Fruit fly (Drosophila melanogaster) whole organism, embryonic: ENCODE data around the gene glob3.

ENCODE experiments used
- BEAF-32 ChIP-seq: fragments of 200-800 bp; sonication (Bioruptor generic); optimal IDR thresholded peaks from 3 replicates; lab custom pipeline; 2017; ENCODE audit warnings: missing biosample characterization, missing genetic modification characterization, mild to moderate bottlenecking, moderate library complexity, missing genetic modification reagents
- CG10267 ChIP-seq: fragments of 200-800 bp; sonication (Bioruptor generic); optimal IDR thresholded peaks from 2 replicates; lab custom pipeline; 2018; ENCODE audit warnings: missing biosample characterization, mild to moderate bottlenecking, missing genetic modification characterization, moderate library complexity
- CG11093 ChIP-seq: fragments of 200-800 bp; sonication (Bioruptor generic); IDR thresholded peaks from 3 replicates; pipeline ENCODE4 v1.3.6; 2022; ENCODE audit warnings: missing biosample characterization, missing genetic modification characterization
- CG11723 ChIP-seq: fragments of 200-800 bp; sonication (Bioruptor generic); optimal IDR thresholded peaks from 2 replicates; lab custom pipeline; 2017; ENCODE audit warnings: missing biosample characterization, mild to moderate bottlenecking, missing genetic modification characterization
- CG12391 ChIP-seq: fragments of 200-800 bp; sonication (Bioruptor generic); optimal IDR thresholded peaks from 3 replicates; lab custom pipeline; 2018; ENCODE audit warnings: missing biosample characterization, mild to moderate bottlenecking, missing genetic modification characterization, moderate library complexity
- CG12659 ChIP-seq: fragments of 200-800 bp; sonication (Bioruptor generic); optimal IDR thresholded peaks from 3 replicates; lab custom pipeline; 2017; ENCODE audit warnings: mild to moderate bottlenecking, missing biosample characterization, missing genetic modification reagents, missing genetic modification characterization
- CG14710 ChIP-seq: fragments of 200-800 bp; sonication (Bioruptor generic); optimal IDR thresholded peaks from 3 replicates; lab custom pipeline; 2019; ENCODE audit warnings: missing biosample characterization, mild to moderate bottlenecking, missing genetic modification characterization, moderate library complexity
- CG2116 ChIP-seq: fragments of 200-800 bp; sonication (Bioruptor generic); optimal IDR thresholded peaks from 3 replicates; lab custom pipeline; 2018; ENCODE audit warnings: missing biosample characterization, mild to moderate bottlenecking, missing genetic modification characterization
- CG2712 ChIP-seq: fragments of 200-800 bp; optimal IDR thresholded peaks from 3 replicates; lab custom pipeline; 2019; ENCODE audit warnings: missing biosample characterization, mild to moderate bottlenecking, missing genetic modification characterization, moderate library complexity
- CG30020 ChIP-seq: fragments of 200-800 bp; optimal IDR thresholded peaks from 2 replicates; lab custom pipeline; 2019; ENCODE audit warnings: missing biosample characterization, mild to moderate bottlenecking, missing genetic modification characterization, moderate library complexity
- CG3995 ChIP-seq: fragments of 200-800 bp; sonication (Bioruptor generic); optimal IDR thresholded peaks from 3 replicates; lab custom pipeline; 2016; ENCODE audit warnings: missing biosample characterization, missing genetic modification characterization
- CG4617 ChIP-seq: fragments of 200-800 bp; sonication (Bioruptor generic); optimal IDR thresholded peaks from 3 replicates; lab custom pipeline; 2016; ENCODE audit warnings: missing biosample characterization, missing genetic modification characterization, borderline replicate concordance
- CG6654 ChIP-seq: fragments of 200-800 bp; sonication (Bioruptor generic); optimal IDR thresholded peaks from 2 replicates; lab custom pipeline; 2017; ENCODE audit warnings: missing biosample characterization, mild to moderate bottlenecking, missing genetic modification characterization
- CG6791 ChIP-seq: fragments of 200-800 bp; sonication (Bioruptor generic); IDR thresholded peaks from 3 replicates; pipeline ENCODE4 v1.3.6; 2022; ENCODE audit warnings: missing biosample characterization, missing genetic modification characterization; ENCODE audit not compliant: partially characterized antibody
- CG8765 ChIP-seq: fragments of 200-800 bp; sonication (Bioruptor generic); IDR thresholded peaks from 2 replicates; pipeline ENCODE4 v1.3.6; 2022; ENCODE audit warnings: missing biosample characterization, missing genetic modification characterization
- CG9797 ChIP-seq: fragments of 200-800 bp; sonication (Bioruptor generic); optimal IDR thresholded peaks from 3 replicates; lab custom pipeline; 2018; ENCODE audit warnings: missing biosample characterization, mild to moderate bottlenecking, missing genetic modification characterization
- CoRest ChIP-seq: fragments of 200-800 bp; sonication (Bioruptor generic); optimal IDR thresholded peaks from 3 replicates; lab custom pipeline; 2018; ENCODE audit warnings: missing biosample characterization, mild to moderate bottlenecking, missing genetic modification characterization, moderate library complexity
- Dp ChIP-seq: fragments of 200-800 bp; sonication (Bioruptor generic); optimal IDR thresholded peaks from 2 replicates; lab custom pipeline; 2018; ENCODE audit warnings: missing biosample characterization, mild to moderate bottlenecking, missing genetic modification characterization, moderate library complexity
- E2f2 ChIP-seq: fragments of 200-800 bp; sonication (Bioruptor generic); IDR thresholded peaks from 2 replicates; pipeline ENCODE4 v1.3.6; 2022; ENCODE audit warnings: missing biosample characterization, missing genetic modification characterization
- Elba2 ChIP-seq: fragments of 200-800 bp; sonication (Bioruptor generic); optimal IDR thresholded peaks from 3 replicates; lab custom pipeline; 2016; ENCODE audit warnings: missing biosample characterization, missing genetic modification characterization
- Ets97D ChIP-seq: fragments of 200-800 bp; sonication (Bioruptor generic); optimal IDR thresholded peaks from 3 replicates; lab custom pipeline; 2016; ENCODE audit warnings: missing biosample characterization, missing genetic modification characterization
- H15 ChIP-seq: fragments of 200-800 bp; sonication (Bioruptor generic); IDR thresholded peaks from 3 replicates; pipeline ENCODE4 v1.3.6; 2022; ENCODE audit warnings: missing biosample characterization, missing genetic modification characterization
- Hmr ChIP-seq: fragments of 200-800 bp; sonication (Bioruptor generic); optimal IDR thresholded peaks from 3 replicates; lab custom pipeline; 2017; ENCODE audit warnings: mild to moderate bottlenecking, missing biosample characterization, missing genetic modification reagents, missing genetic modification characterization
- Lhr ChIP-seq: fragments of 200-800 bp; sonication (Bioruptor generic); optimal IDR thresholded peaks from 3 replicates; lab custom pipeline; 2017; ENCODE audit warnings: mild to moderate bottlenecking, missing biosample characterization, missing genetic modification reagents, missing genetic modification characterization
- MESR4 ChIP-seq: fragments of 200-800 bp; sonication (Bioruptor generic); optimal IDR thresholded peaks from 2 replicates; lab custom pipeline; 2018; ENCODE audit warnings: missing biosample characterization, mild to moderate bottlenecking, missing genetic modification characterization, moderate library complexity
- Med ChIP-seq: fragments of 200-800 bp; sonication (Bioruptor generic); peaks from one replicate; lab custom pipeline; 2016; ENCODE audit warnings: missing biosample characterization, missing genetic modification characterization, mild to moderate bottlenecking, inconsistent platforms, moderate library complexity
- Myb ChIP-seq: fragments of 200-800 bp; sonication (Bioruptor generic); optimal IDR thresholded peaks from 2 replicates; lab custom pipeline; 2016; ENCODE audit warnings: missing biosample characterization, missing genetic modification characterization
- Sin3A ChIP-seq: fragments of >200 bp; optimal IDR thresholded peaks from 2 replicates; lab custom pipeline; 2018
- Sry-δ ChIP-seq: fragments of 200-800 bp; sonication (Bioruptor generic); optimal IDR thresholded peaks from 2 replicates; lab custom pipeline; 2016; ENCODE audit warnings: missing biosample characterization, missing genetic modification characterization
- Trl ChIP-seq, 3 experiments: fragments of >200 bp in 2 of 3; fragments of 200-800 bp in 1 of 3; sonication (Bioruptor generic) in 1 of 3; optimal IDR thresholded peaks; 2 replicates in 1 of 3; 3 replicates in 2 of 3; lab custom pipeline; 2016 to 2017; ENCODE audit warnings: missing biosample characterization in 1 of 3, missing genetic modification characterization in 1 of 3
- YL-1 ChIP-seq: fragments of 200-800 bp; sonication (Bioruptor generic); optimal IDR thresholded peaks from 3 replicates; lab custom pipeline; 2017; ENCODE audit warnings: missing biosample characterization, mild to moderate bottlenecking, missing genetic modification characterization
- chinmo ChIP-seq: fragments of 200-800 bp; sonication (Bioruptor generic); IDR thresholded peaks from 4 replicates; pipeline ENCODE4 v1.3.6; 2022; ENCODE audit warnings: missing biosample characterization, missing genetic modification characterization; ENCODE audit not compliant: partially characterized antibody
- gfzf ChIP-seq: fragments of 200-800 bp; sonication (Bioruptor generic); optimal IDR thresholded peaks from 2 replicates; lab custom pipeline; 2016; ENCODE audit warnings: missing biosample characterization, mild to moderate bottlenecking, missing genetic modification characterization, moderate library complexity
- insv ChIP-seq, 2 experiments: fragments of 200-800 bp; sonication (Bioruptor generic); optimal IDR thresholded peaks; 3 replicates each; lab custom pipeline; 2016 to 2018; ENCODE audit warnings: missing biosample characterization in 2 of 2, missing genetic modification characterization in 2 of 2
- lbe ChIP-seq: fragments of 200-800 bp; sonication (Bioruptor generic); optimal IDR thresholded peaks from 2 replicates; lab custom pipeline; 2016; ENCODE audit warnings: missing biosample characterization, mild to moderate bottlenecking, missing genetic modification characterization
- nmo ChIP-seq: fragments of 200-800 bp; sonication (Bioruptor generic); optimal IDR thresholded peaks from 2 replicates; lab custom pipeline; 2018; ENCODE audit warnings: missing biosample characterization, mild to moderate bottlenecking, missing genetic modification characterization, moderate library complexity
- phol ChIP-seq: fragments of 200-800 bp; sonication (Bioruptor generic); optimal IDR thresholded peaks from 3 replicates; lab custom pipeline; 2018; ENCODE audit warnings: missing biosample characterization, mild to moderate bottlenecking, missing genetic modification characterization, moderate library complexity
- pzg ChIP-seq: fragments of 200-800 bp; sonication (Bioruptor generic); optimal IDR thresholded peaks from 3 replicates; lab custom pipeline; 2018; ENCODE audit warnings: missing biosample characterization, mild to moderate bottlenecking, missing genetic modification characterization, moderate library complexity
- sens ChIP-seq: fragments of 200-800 bp; sonication (Bioruptor generic); peaks from one replicate; lab custom pipeline; 2016; ENCODE audit warnings: missing biosample characterization, missing genetic modification characterization
- sqz ChIP-seq: fragments of 200-800 bp; sonication (Bioruptor generic); optimal IDR thresholded peaks from 3 replicates; lab custom pipeline; 2018; ENCODE audit warnings: missing biosample characterization, mild to moderate bottlenecking, missing genetic modification characterization
- tap ChIP-seq: fragments of 200-800 bp; optimal IDR thresholded peaks from 3 replicates; lab custom pipeline; 2019; ENCODE audit warnings: missing biosample characterization, mild to moderate bottlenecking, missing genetic modification characterization, moderate library complexity
- vnd ChIP-seq: fragments of 200-800 bp; sonication (Bioruptor generic); IDR thresholded peaks from 3 replicates; pipeline ENCODE4 v1.3.6; 2022; ENCODE audit warnings: missing biosample characterization, missing genetic modification characterization; ENCODE audit not compliant: partially characterized antibody
- vvl ChIP-seq: fragments of 200-800 bp; sonication (Bioruptor generic); IDR thresholded peaks from 2 replicates; pipeline ENCODE4 v1.3.6; 2022; ENCODE audit warnings: missing biosample characterization, missing genetic modification characterization
- zen ChIP-seq: fragments of 200-800 bp; sonication (Bioruptor generic); optimal IDR thresholded peaks from 3 replicates; lab custom pipeline; 2018; ENCODE audit warnings: missing biosample characterization, mild to moderate bottlenecking, missing genetic modification characterization, moderate library complexity

The glob3 gene

DNA sequence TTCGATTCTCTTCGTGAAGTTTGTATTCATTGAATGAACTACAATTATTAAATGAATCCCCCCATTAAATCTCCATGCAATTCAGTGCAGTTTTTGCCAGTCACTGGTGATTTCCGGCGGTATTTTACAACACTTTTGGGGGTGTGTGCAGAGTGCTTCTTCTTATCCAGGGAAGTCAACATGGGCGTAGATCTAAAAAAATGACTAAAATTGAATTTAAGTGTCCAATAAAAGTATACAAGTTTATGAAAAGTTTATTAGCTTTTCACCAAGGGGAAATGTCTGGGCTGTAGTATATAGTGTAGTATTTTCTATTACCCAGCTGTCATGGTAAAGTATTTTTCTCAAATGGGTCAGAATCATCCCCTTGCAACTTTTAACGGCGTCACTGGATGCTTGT, 38.4 kb upstream of the glob3 start, which contains the start of gene Hpf1 (continued):
- TF ChIP-seq Dp (GFP tag; lab: Kevin White, UChicago) (peak; percentile 52), chinmo (peak; percentile 92; the same call in 2 of the 4 replicates)

DNA sequence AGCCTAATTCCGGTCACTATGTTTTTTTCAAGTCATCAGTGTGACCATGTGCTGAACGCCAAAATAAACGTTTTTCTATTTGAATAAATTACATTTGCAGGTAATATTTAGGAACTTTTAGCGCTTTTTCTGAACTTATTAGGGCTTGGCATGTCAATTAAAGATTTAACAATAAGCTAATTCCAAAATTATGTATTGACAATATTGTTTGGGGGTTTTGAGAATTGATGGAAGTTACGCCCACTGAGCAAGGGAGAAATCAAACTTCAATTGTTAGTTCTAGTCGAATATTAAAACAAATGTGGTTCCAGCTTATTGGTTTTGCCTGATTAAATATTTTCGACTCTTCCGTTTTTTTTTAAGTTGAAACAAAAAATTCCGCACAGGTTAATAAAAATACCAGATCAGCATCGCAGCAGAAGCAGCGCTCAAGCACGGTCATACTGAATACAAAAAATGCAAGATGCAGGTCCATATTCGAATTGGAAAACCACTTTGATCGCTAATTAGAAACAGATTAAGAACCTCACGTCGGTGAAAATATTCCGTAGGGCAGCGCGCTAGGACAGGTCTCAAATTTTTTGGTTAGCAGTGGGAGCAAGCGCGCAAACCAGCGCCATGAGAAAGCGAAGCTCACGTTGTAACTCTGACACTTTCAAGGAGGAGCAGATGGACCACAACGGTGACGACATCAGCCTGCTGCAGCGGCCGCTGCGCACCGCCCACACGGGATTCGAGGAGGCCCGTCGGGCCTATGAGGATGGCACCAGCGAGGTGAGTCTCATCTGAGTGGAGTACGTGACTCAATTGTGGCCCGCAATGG, 35.4 kb upstream of the glob3 start, which contains the start of the genes PSMG1 and CG10979:
Gene PSMG1, minus strand, starts transcription at position 51 of the 823 bp plus-strand sequence.
Gene CG10979, plus strand, starts transcription at position 439 of the 823 bp plus-strand sequence.
- peak; percentile 52 for TF ChIP-seq Dp (GFP tag; lab: Kevin White, UChicago)
- peak; percentile 62 for TF ChIP-seq Myb (GFP tag; lab: Kevin White, UChicago)
- TF ChIP-seq CG10267 (tag; lab: Kevin White, UChicago), result peak; percentile 57
- TF ChIP-seq CG11093 (GFP tag; lab: Robert Waterston, UW), result 0 out of 3 replicates have a peak, but pooled peaks have one; percentile 11
- TF ChIP-seq Ets97D (GFP tag; lab: Kevin White, UChicago), result peak; percentile 61
- TF ChIP-seq insv (GFP tag; optimal IDR thresholded peaks at IDR 0.05; lab: Kevin White, UChicago), result peak; percentile 70 to 96
- 0 out of 2 replicates have a peak, but pooled peaks have one; percentile 46 for TF ChIP-seq vvl (GFP tag; lab: Robert Waterston, UW)
- peak; percentile 65 for TF ChIP-seq Med (GFP tag; lab: Kevin White, UChicago)
- peak; percentile 37 for TF ChIP-seq pzg (GFP tag; lab: Kevin White, UChicago)
- TF ChIP-seq MESR4, result peak; percentile 59
- TF ChIP-seq CG2116, result peak; percentile 37
- TF ChIP-seq chinmo, result 0 out of 4 replicates have a peak, but pooled peaks have one; percentile 50
- TF ChIP-seq Elba2 (GFP tag; lab: Kevin White, UChicago), result peak; percentile 79
- TF ChIP-seq H15 (GFP tag; lab: Robert Waterston, UW), result 0 out of 3 replicates have a peak, but pooled peaks have one; percentile 29
- TF ChIP-seq Lhr (GFP tag; lab: Kevin White, UChicago), result peak; percentile 31
- TF ChIP-seq CG30020, result peak; percentile 10
- TF ChIP-seq gfzf (GFP tag; lab: Kevin White, UChicago), result peak; percentile 91
- TF ChIP-seq lbe (GFP tag; lab: Kevin White, UChicago), result no peak
- peak; percentile 42 for TF ChIP-seq phol
- peak; percentile 81 for TF ChIP-seq CG9797 (GFP tag; lab: Kevin White, UChicago)
- TF ChIP-seq Hmr, result no peak
- TF ChIP-seq tap (tag; lab: Kevin White, UChicago), result no peak
- TF ChIP-seq CG6791, result no peak
- TF ChIP-seq Trl (optimal IDR thresholded peaks at IDR 0.05; lab: Kevin White, UChicago), result no peak
- TF ChIP-seq Trl (GFP tag; optimal IDR thresholded peaks at IDR 0.05; lab: Kevin White, UChicago), result no peak
- no peak for TF ChIP-seq CG6654
- TF ChIP-seq zen (tag; lab: Kevin White, UChicago), result peak; percentile 65
- no peak for TF ChIP-seq CG8765 (GFP tag; lab: Robert Waterston, UW)
- TF ChIP-seq CG2712, result peak; percentile 11
- peak; percentile 57 for TF ChIP-seq CG12659 (GFP tag; lab: Kevin White, UChicago)
- TF ChIP-seq CoRest (tag; lab: Kevin White, UChicago), result peak; percentile 31
- TF ChIP-seq sqz (GFP tag; lab: Kevin White, UChicago), result peak; percentile 89
- TF ChIP-seq BEAF-32 (GFP tag; lab: Kevin White, UChicago), result peak; percentile 47
- peak; percentile 61 for TF ChIP-seq YL-1
- peak; percentile 27 for TF ChIP-seq CG12391 (tag; lab: Kevin White, UChicago)
- peak; percentile 4 for TF ChIP-seq Sry-δ (GFP tag; lab: Kevin White, UChicago)
- TF ChIP-seq Sin3A (lab: Kevin White, UChicago), result peak; percentile 68
- TF ChIP-seq CG4617 (GFP tag; lab: Kevin White, UChicago), result peak; percentile 23
- TF ChIP-seq CG3995 (GFP tag; lab: Kevin White, UChicago), result peak; percentile 8
- peak; percentile 49 for TF ChIP-seq nmo
- peak; percentile 38; the same call in 1 of the 2 replicates for TF ChIP-seq E2f2
- no peak for TF ChIP-seq vnd (GFP tag; lab: Robert Waterston, UW)
- TF ChIP-seq CG14710 (tag; lab: Kevin White, UChicago), result peak; percentile 51
- TF ChIP-seq sens (GFP tag; lab: Kevin White, UChicago), result peak; percentile 80
- TF ChIP-seq CG11723 (GFP tag; lab: Kevin White, UChicago), result no peak
